Fruit fly (Drosophila melanogaster): ENCODE results near the gene CG7560.

- TF ChIP-seq insv (optimal IDR thresholded peaks at IDR 0.05) (no peak), ttk (optimal IDR thresholded peaks at IDR 0.05) (no peak), psq (optimal IDR thresholded peaks at IDR 0.05) (no peak)
Observed at dm6 chr3L:11376224-11376813, 48.6 kb upstream of the CG7560 start.
